Worm (Caenorhabditis elegans) whole organism, L4 larva: ENCODE results near the gene nonu-1.

Experiments used
- ama-1 ChIP-seq: fragments of 150-350 bp; optimal IDR thresholded peaks from 2 replicates; lab custom pipeline; 2014; ENCODE audit warnings: inconsistent platforms, mixed read lengths
- lin-13 ChIP-seq: fragments of 150-350 bp; optimal IDR thresholded peaks from 2 replicates; lab custom pipeline; 2014; ENCODE audit warnings: missing biosample characterization, missing genetic modification reagents, missing genetic modification characterization
- nhr-102 ChIP-seq: sonication (generic microtip); optimal IDR thresholded peaks from 2 replicates; lab custom pipeline; 2016; ENCODE audit warnings: mild to moderate bottlenecking, missing genetic modification characterization, moderate library complexity, missing compliant biosample characterization

DNA sequence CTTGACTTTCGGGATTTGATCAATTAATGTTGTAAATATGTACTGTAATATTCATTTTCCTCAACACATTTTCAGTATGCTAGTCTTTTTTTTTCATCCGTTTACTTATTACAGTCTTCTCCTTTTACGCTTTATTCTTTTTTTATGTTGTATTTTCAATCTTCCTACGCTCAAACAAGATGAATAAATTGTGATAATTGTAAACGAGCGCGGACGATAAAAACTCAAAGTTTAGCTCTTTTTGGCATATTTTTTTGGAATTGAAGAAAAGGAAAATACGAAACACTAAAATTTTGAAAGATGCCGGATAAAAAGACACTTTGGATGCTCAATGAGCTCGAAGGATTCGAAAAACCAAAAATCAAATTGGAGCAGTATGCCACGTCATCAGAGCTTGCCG lies 47.0 kb downstream of the nonu-1 start, which contains the start of gene metl-5:
- TF ChIP-seq lin-13 (GFP tag; lab: Kevin White, UChicago) = no peak
- TF ChIP-seq ama-1 = peak; percentile 9
- no peak for TF ChIP-seq nhr-102 (tag; lab: Kevin White, UChicago)
